Fruit fly (Drosophila melanogaster) whole organism, wandering third instar larva: ENCODE results near the gene sgl.

Experiments
- CG32264 ChIP-seq: fragments of 200-800 bp; sonication (Bioruptor generic); optimal IDR thresholded peaks from 2 replicates; lab custom pipeline; 2016; ENCODE audit warnings: missing biosample characterization, missing genetic modification characterization
- Dfd ChIP-seq: fragments of >200 bp; optimal IDR thresholded peaks from 2 replicates; lab custom pipeline; 2017; ENCODE audit warnings: missing biosample characterization, missing genetic modification characterization
- Myc ChIP-seq: fragments of >200 bp; optimal IDR thresholded peaks from 2 replicates; lab custom pipeline; 2017
- br ChIP-seq: fragments of 200-800 bp; sonication (Bioruptor generic); optimal IDR thresholded peaks from 2 replicates; lab custom pipeline; 2016; ENCODE audit warnings: missing biosample characterization, missing genetic modification characterization
- dl ChIP-seq, 2 experiments: fragments of 175-275, 200-275 bp in 1 of 2; fragments of 200-275 bp in 1 of 2; sonication (Bioruptor generic); optimal IDR thresholded peaks; lab custom pipeline; 2018; ENCODE audit warnings: mild to moderate bottlenecking in 2 of 2, missing biosample characterization in 2 of 2, missing genetic modification characterization in 2 of 2, moderate library complexity in 2 of 2; ENCODE audit not compliant: partially characterized antibody in 2 of 2, insufficient read depth in 1 of 2
- dmrt93B ChIP-seq: fragments of 200-800 bp; sonication (Bioruptor generic); optimal IDR thresholded peaks from 2 replicates; lab custom pipeline; 2018; ENCODE audit warnings: missing biosample characterization, mild to moderate bottlenecking, missing genetic modification characterization
- ey ChIP-seq: fragments of 200-800 bp; sonication (Bioruptor generic); optimal IDR thresholded peaks from 2 replicates; lab custom pipeline; 2016; ENCODE audit warnings: missing biosample characterization, missing genetic modification characterization
- foxo ChIP-seq, 2 experiments: fragments of 200-800 bp; sonication (Bioruptor generic); optimal IDR thresholded peaks; 2 replicates in 1 of 2; 3 replicates in 1 of 2; lab custom pipeline; 2016 to 2017; ENCODE audit warnings: missing biosample characterization in 2 of 2, missing genetic modification characterization in 2 of 2
- h ChIP-seq: fragments of 200-800 bp; sonication (Bioruptor generic); optimal IDR thresholded peaks from 3 replicates; lab custom pipeline; 2016; ENCODE audit warnings: missing biosample characterization, mild to moderate bottlenecking, missing genetic modification characterization
- pan ChIP-seq: fragments of >200 bp; optimal IDR thresholded peaks from 2 replicates; lab custom pipeline; 2017
- psq ChIP-seq: fragments of 200-800 bp; sonication (Bioruptor generic); optimal IDR thresholded peaks from 3 replicates; lab custom pipeline; 2017; ENCODE audit warnings: missing biosample characterization, mild to moderate bottlenecking, missing genetic modification characterization, moderate library complexity
- rgr ChIP-seq: fragments of 200-800 bp; sonication (Bioruptor generic); optimal IDR thresholded peaks from 3 replicates; lab custom pipeline; 2016; ENCODE audit warnings: missing biosample characterization, mild to moderate bottlenecking, missing genetic modification characterization
- usp ChIP-seq: fragments of >200 bp; optimal IDR thresholded peaks from 2 replicates; lab custom pipeline; 2017; ENCODE audit warnings: missing biosample characterization, missing genetic modification characterization

DNA sequence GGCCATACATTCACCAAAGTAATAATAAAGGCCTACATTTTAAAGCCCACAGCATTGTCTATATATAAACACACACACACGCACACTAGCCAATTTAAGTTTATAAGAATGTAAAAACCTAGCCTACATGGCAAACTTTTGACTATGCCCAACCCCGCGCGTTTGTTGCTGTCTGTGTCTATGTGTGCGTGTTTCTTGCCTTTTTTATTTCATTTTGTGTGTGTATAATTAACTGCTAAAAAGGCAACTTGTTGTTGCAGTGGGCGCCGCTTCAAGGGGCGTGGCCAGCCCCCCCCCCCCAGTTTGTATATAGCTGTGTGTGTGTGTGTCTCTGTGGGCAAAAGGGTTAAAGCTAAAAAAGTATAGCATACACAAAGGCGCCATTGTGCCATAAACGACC, 19.2 kb downstream of the sgl start:
- TF ChIP-seq psq (no peak), h (no peak), Dfd (GFP tag; lab: Kevin White, UChicago) (no peak), Myc (lab: Kevin White, UChicago) (no peak), dmrt93B (GFP tag; lab: Kevin White, UChicago) (no peak), br (GFP tag; lab: Kevin White, UChicago) (no peak), rgr (no peak), dl (GFP tag; optimal IDR thresholded peaks at IDR 0.05; lab: Kevin White, UChicago; ENCODE audit: insufficient read depth in 1 of 2, partially characterized antibody in 2 of 2) (no peak), usp (GFP tag; lab: Kevin White, UChicago) (no peak), ey (GFP tag; lab: Kevin White, UChicago) (no peak), foxo (GFP tag; optimal IDR thresholded peaks at IDR 0.05; lab: Kevin White, UChicago) (no peak), pan (lab: Kevin White, UChicago) (no peak), CG32264 (GFP tag; lab: Kevin White, UChicago) (no peak)
